Fruit fly (Drosophila melanogaster) whole organism, embryonic: ENCODE results near the gene CG9286.
A peak's percentile ranks its signal among the peaks of the same experiment; 100 is the strongest.

Source experiments
- Atf-2 ChIP-seq: fragments of 200-800 bp; sonication (Bioruptor generic); optimal IDR thresholded peaks from 2 replicates; lab custom pipeline; 2016; ENCODE audit warnings: missing biosample characterization, missing genetic modification characterization
- Bgb ChIP-seq: fragments of 200-800 bp; sonication (Bioruptor generic); IDR thresholded peaks from 2 replicates; pipeline ENCODE4 v1.3.6; 2022; ENCODE audit warnings: missing biosample characterization, missing genetic modification characterization; ENCODE audit not compliant: partially characterized antibody
- Blimp-1 ChIP-seq: fragments of 200-800 bp; sonication (Bioruptor generic); optimal IDR thresholded peaks from 3 replicates; lab custom pipeline; 2018; ENCODE audit warnings: missing biosample characterization, missing genetic modification characterization, mild to moderate bottlenecking, moderate library complexity, missing genetic modification reagents
- CG10267 ChIP-seq: fragments of 200-800 bp; sonication (Bioruptor generic); optimal IDR thresholded peaks from 2 replicates; lab custom pipeline; 2018; ENCODE audit warnings: missing biosample characterization, mild to moderate bottlenecking, missing genetic modification characterization, moderate library complexity
- CG10366 ChIP-seq: fragments of 200-800 bp; sonication (Bioruptor generic); IDR thresholded peaks from 2 replicates; pipeline ENCODE4 v1.3.6; 2022; ENCODE audit warnings: missing biosample characterization, missing genetic modification characterization
- CG10979 ChIP-seq: fragments of 200-800 bp; sonication (Bioruptor generic); optimal IDR thresholded peaks from 2 replicates; lab custom pipeline; 2018; ENCODE audit warnings: missing biosample characterization, mild to moderate bottlenecking, missing genetic modification characterization, moderate library complexity
- CG13424 ChIP-seq: fragments of 200-800 bp; sonication (Bioruptor generic); optimal IDR thresholded peaks from 2 replicates; lab custom pipeline; 2019; ENCODE audit warnings: missing biosample characterization, mild to moderate bottlenecking, missing genetic modification characterization, moderate library complexity
- CG14014 ChIP-seq: fragments of 200-800 bp; sonication (Bioruptor generic); IDR thresholded peaks from 2 replicates; pipeline ENCODE4 v1.3.6; 2022; ENCODE audit warnings: missing biosample characterization, missing genetic modification characterization
- CG14710 ChIP-seq: fragments of 200-800 bp; sonication (Bioruptor generic); optimal IDR thresholded peaks from 3 replicates; lab custom pipeline; 2019; ENCODE audit warnings: missing biosample characterization, mild to moderate bottlenecking, missing genetic modification characterization, moderate library complexity
- CG1529 ChIP-seq: fragments of 200-800 bp; sonication (Bioruptor generic); optimal IDR thresholded peaks from 3 replicates; lab custom pipeline; 2018; ENCODE audit warnings: missing biosample characterization, missing genetic modification characterization
- CG15601 ChIP-seq: fragments of 200-800 bp; sonication (Bioruptor generic); optimal IDR thresholded peaks from 3 replicates; lab custom pipeline; 2019; ENCODE audit warnings: missing biosample characterization, mild to moderate bottlenecking, missing genetic modification characterization, moderate library complexity
- CG16863 ChIP-seq: fragments of 200-800 bp; sonication (Bioruptor generic); optimal IDR thresholded peaks from 3 replicates; lab custom pipeline; 2016; ENCODE audit warnings: missing biosample characterization, missing genetic modification characterization
- CG17328 ChIP-seq: fragments of 200-800 bp; sonication (Bioruptor generic); IDR thresholded peaks from 2 replicates; pipeline ENCODE4 v1.3.6; 2022; ENCODE audit warnings: missing biosample characterization, missing genetic modification characterization
- CG17361 ChIP-seq: fragments of 200-800 bp; sonication (Bioruptor generic); IDR thresholded peaks from 3 replicates; pipeline ENCODE4 v1.3.6; 2022; ENCODE audit warnings: missing biosample characterization, missing genetic modification characterization
- CG17802 ChIP-seq: fragments of 200-800 bp; sonication (Bioruptor generic); optimal IDR thresholded peaks from 2 replicates; lab custom pipeline; 2018; ENCODE audit warnings: missing biosample characterization, mild to moderate bottlenecking, missing genetic modification characterization, moderate library complexity
- CG17829 ChIP-seq: fragments of 200-800 bp; optimal IDR thresholded peaks from 2 replicates; lab custom pipeline; 2019; ENCODE audit warnings: missing biosample characterization, mild to moderate bottlenecking, missing genetic modification characterization, moderate library complexity
- CG2678 ChIP-seq: fragments of 200-800 bp; sonication (Bioruptor generic); optimal IDR thresholded peaks from 3 replicates; lab custom pipeline; 2019; ENCODE audit warnings: missing biosample characterization, mild to moderate bottlenecking, missing genetic modification characterization, moderate library complexity
- CG4424 ChIP-seq: fragments of 200-800 bp; sonication (Bioruptor generic); optimal IDR thresholded peaks from 3 replicates; lab custom pipeline; 2016; ENCODE audit warnings: missing biosample characterization, missing genetic modification characterization
- CG4820 ChIP-seq: fragments of 200-800 bp; sonication (Bioruptor generic); optimal IDR thresholded peaks from 3 replicates; lab custom pipeline; 2016; ENCODE audit warnings: missing biosample characterization, missing genetic modification characterization
- CG7556 ChIP-seq: fragments of 200-800 bp; sonication (Bioruptor generic); optimal IDR thresholded peaks from 2 replicates; lab custom pipeline; 2017; ENCODE audit warnings: missing biosample characterization, mild to moderate bottlenecking, missing genetic modification characterization
- CG7839 ChIP-seq: fragments of 200-800 bp; sonication (Bioruptor generic); optimal IDR thresholded peaks from 3 replicates; lab custom pipeline; 2018; ENCODE audit warnings: missing biosample characterization, mild to moderate bottlenecking, missing genetic modification characterization, moderate library complexity
- CG8388 ChIP-seq: fragments of 200-800 bp; sonication (Bioruptor generic); optimal IDR thresholded peaks from 2 replicates; lab custom pipeline; 2019; ENCODE audit warnings: missing biosample characterization, mild to moderate bottlenecking, missing genetic modification characterization, moderate library complexity
- CoRest ChIP-seq: fragments of 200-800 bp; sonication (Bioruptor generic); optimal IDR thresholded peaks from 3 replicates; lab custom pipeline; 2018; ENCODE audit warnings: missing biosample characterization, mild to moderate bottlenecking, missing genetic modification characterization, moderate library complexity
- D ChIP-seq, 2 experiments: fragments of 200-800 bp in 1 of 2; fragments of >200 bp in 1 of 2; sonication (Bioruptor generic) in 1 of 2; optimal IDR thresholded peaks; 2 replicates in 1 of 2; 3 replicates in 1 of 2; lab custom pipeline; 2017; ENCODE audit warnings: mild to moderate bottlenecking in 1 of 2, missing biosample characterization in 1 of 2, missing genetic modification characterization in 1 of 2, missing genetic modification reagents in 1 of 2
- D19A ChIP-seq: fragments of 200-800 bp; optimal IDR thresholded peaks from 3 replicates; lab custom pipeline; 2019; ENCODE audit warnings: missing biosample characterization, mild to moderate bottlenecking, missing genetic modification characterization, moderate library complexity
- Ets65A ChIP-seq: fragments of 200-800 bp; sonication (Bioruptor generic); peaks from one replicate; lab custom pipeline; 2016; ENCODE audit warnings: missing biosample characterization, missing genetic modification characterization
- Mes4 ChIP-seq: fragments of 200-800 bp; sonication (Bioruptor generic); optimal IDR thresholded peaks from 2 replicates; lab custom pipeline; 2016; ENCODE audit warnings: missing biosample characterization, missing genetic modification characterization
- Oli ChIP-seq: fragments of 200-800 bp; sonication (Bioruptor generic); optimal IDR thresholded peaks from 2 replicates; lab custom pipeline; 2018; ENCODE audit warnings: missing biosample characterization, mild to moderate bottlenecking, missing genetic modification characterization, moderate library complexity
- PHDP ChIP-seq: fragments of 200-800 bp; sonication (Bioruptor generic); optimal IDR thresholded peaks from 3 replicates; lab custom pipeline; 2018; ENCODE audit warnings: missing biosample characterization, mild to moderate bottlenecking, missing genetic modification characterization, moderate library complexity
- Sox100B ChIP-seq: fragments of 200-800 bp; sonication (Bioruptor generic); optimal IDR thresholded peaks from 3 replicates; lab custom pipeline; 2018; ENCODE audit warnings: missing biosample characterization, mild to moderate bottlenecking, missing genetic modification characterization
- Ssrp ChIP-seq: fragments of 200-800 bp; sonication (Bioruptor generic); optimal IDR thresholded peaks from 2 replicates; lab custom pipeline; 2018; ENCODE audit warnings: missing biosample characterization, mild to moderate bottlenecking, missing genetic modification characterization, moderate library complexity
- amos ChIP-seq: fragments of 200-800 bp; sonication (Bioruptor generic); IDR thresholded peaks from 2 replicates; pipeline ENCODE4 v1.3.6; 2022; ENCODE audit warnings: missing biosample characterization, missing genetic modification characterization; ENCODE audit not compliant: partially characterized antibody
- az2 ChIP-seq: fragments of 200-800 bp; sonication (Bioruptor generic); optimal IDR thresholded peaks from 3 replicates; lab custom pipeline; 2016; ENCODE audit warnings: missing biosample characterization, missing genetic modification characterization
- chn ChIP-seq: fragments of 200-800 bp; sonication (Bioruptor generic); optimal IDR thresholded peaks from 2 replicates; lab custom pipeline; 2016; ENCODE audit warnings: missing biosample characterization, missing genetic modification characterization
- ci ChIP-seq: fragments of 200-800 bp; sonication (Bioruptor generic); IDR thresholded peaks from 3 replicates; pipeline ENCODE4 v1.3.6; 2022; ENCODE audit warnings: missing biosample characterization, missing genetic modification characterization
- crol ChIP-seq: fragments of 200-800 bp; sonication (Bioruptor generic); IDR thresholded peaks from 2 replicates; pipeline ENCODE4 v1.3.6; 2022; ENCODE audit warnings: missing biosample characterization, missing genetic modification characterization
- cwo ChIP-seq: fragments of 200-800 bp; sonication (Bioruptor generic); optimal IDR thresholded peaks from 3 replicates; lab custom pipeline; 2017; ENCODE audit warnings: missing biosample characterization, missing genetic modification characterization, mild to moderate bottlenecking, moderate library complexity, missing genetic modification reagents
- da ChIP-seq: fragments of 200-800 bp; sonication (Bioruptor generic); optimal IDR thresholded peaks from 2 replicates; lab custom pipeline; 2016; ENCODE audit warnings: missing biosample characterization, missing genetic modification characterization
- eve ChIP-seq, 2 experiments: fragments of >200 bp; optimal IDR thresholded peaks; 2 replicates each; lab custom pipeline; 2017; ENCODE audit warnings: missing biosample characterization in 2 of 2, missing genetic modification characterization in 2 of 2
- fd96Cb ChIP-seq: fragments of 200-800 bp; sonication (Bioruptor generic); optimal IDR thresholded peaks from 2 replicates; lab custom pipeline; 2018; ENCODE audit warnings: missing biosample characterization, mild to moderate bottlenecking, missing genetic modification characterization, moderate library complexity
- gem ChIP-seq: fragments of 200-800 bp; sonication (Bioruptor generic); optimal IDR thresholded peaks from 2 replicates; lab custom pipeline; 2019; ENCODE audit warnings: missing biosample characterization, mild to moderate bottlenecking, missing genetic modification characterization, moderate library complexity
- gsb-n ChIP-seq: fragments of 200-800 bp; sonication (Bioruptor generic); optimal IDR thresholded peaks from 3 replicates; lab custom pipeline; 2018; ENCODE audit warnings: missing biosample characterization, mild to moderate bottlenecking, missing genetic modification characterization
- jing ChIP-seq: fragments of 200-800 bp; sonication (Bioruptor generic); optimal IDR thresholded peaks from 2 replicates; lab custom pipeline; 2018; ENCODE audit warnings: missing biosample characterization, mild to moderate bottlenecking, missing genetic modification characterization
- klu ChIP-seq: fragments of 200-800 bp; sonication (Bioruptor generic); IDR thresholded peaks from 2 replicates; pipeline ENCODE4 v1.3.6; 2022; ENCODE audit warnings: missing biosample characterization, missing genetic modification characterization
- nerfin-1 ChIP-seq: fragments of 200-800 bp; sonication (Bioruptor generic); optimal IDR thresholded peaks from 3 replicates; lab custom pipeline; 2019; ENCODE audit warnings: missing biosample characterization, mild to moderate bottlenecking, missing genetic modification characterization, moderate library complexity
- onecut ChIP-seq: fragments of 200-800 bp; sonication (Bioruptor generic); IDR thresholded peaks from 2 replicates; pipeline ENCODE4 v1.3.6; 2022; ENCODE audit warnings: missing biosample characterization, missing genetic modification characterization
- prd ChIP-seq, 3 experiments: fragments of >200 bp in 2 of 3; fragments of 200-800 bp in 1 of 3; sonication (Bioruptor generic) in 1 of 3; optimal IDR thresholded peaks in 2 of 3; IDR thresholded peaks in 1 of 3; 2 replicates in 2 of 3; 3 replicates in 1 of 3; pipeline versions ENCODE4 v1.3.6 to Lab custom; 2017 to 2022; ENCODE audit warnings: missing biosample characterization in 1 of 3, missing genetic modification characterization in 1 of 3
- tgo ChIP-seq: fragments of 200-800 bp; sonication (Bioruptor generic); IDR thresholded peaks from 3 replicates; pipeline ENCODE4 v1.3.6; 2022; ENCODE audit warnings: missing biosample characterization, missing genetic modification characterization
- trem ChIP-seq: fragments of 200-800 bp; optimal IDR thresholded peaks from 3 replicates; lab custom pipeline; 2019; ENCODE audit warnings: missing biosample characterization, mild to moderate bottlenecking, missing genetic modification characterization, moderate library complexity

Gene CG9286

DNA sequence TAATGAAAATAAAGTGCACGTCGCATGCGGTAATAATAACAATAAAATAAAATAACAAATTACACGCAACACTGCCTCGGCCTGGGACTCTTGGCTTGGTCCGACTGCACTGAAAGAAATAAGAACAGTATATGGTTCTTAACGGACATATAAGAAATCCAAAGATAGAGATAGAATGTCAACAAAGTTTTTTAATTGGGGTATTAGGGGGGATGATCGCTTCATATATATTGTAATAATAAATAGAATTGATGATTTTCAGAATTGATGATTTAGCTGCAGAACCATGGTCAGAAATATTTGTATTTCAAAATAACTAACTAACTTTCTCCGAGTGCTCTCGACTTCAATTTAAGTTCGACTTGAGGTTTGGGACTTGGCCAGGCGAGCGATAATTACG, 15.3 kb downstream of the CG9286 start (continued):
- no peak for TF ChIP-seq onecut (GFP tag; lab: Robert Waterston, UW)
- no peak for TF ChIP-seq Mes4
- peak; percentile 67 for TF ChIP-seq CG15601 (tag; lab: Kevin White, UChicago)
- peak; percentile 76 for TF ChIP-seq CG10979 (tag; lab: Kevin White, UChicago)
- peak; percentile 59 for TF ChIP-seq Ssrp (tag; lab: Kevin White, UChicago)
- peak; percentile 59 for TF ChIP-seq Blimp-1 (GFP tag; lab: Kevin White, UChicago)
- TF ChIP-seq Sox100B (GFP tag; lab: Kevin White, UChicago): peak; percentile 33
- peak; percentile 49 for TF ChIP-seq D19A (tag; lab: Kevin White, UChicago)
- no peak for TF ChIP-seq tgo (GFP tag; lab: Robert Waterston, UW)
- TF ChIP-seq Atf-2: no peak
- peak; percentile 30 for TF ChIP-seq Oli (tag; lab: Kevin White, UChicago)
- peak; percentile 54 for TF ChIP-seq CG2678 (tag; lab: Kevin White, UChicago)
- TF ChIP-seq CG16863 (GFP tag; lab: Kevin White, UChicago): no peak
- TF ChIP-seq jing (GFP tag; lab: Kevin White, UChicago): peak; percentile 8
- TF ChIP-seq gsb-n (tag; lab: Kevin White, UChicago): peak; percentile 29
- TF ChIP-seq klu (GFP tag; lab: Robert Waterston, UW): no peak
- no peak for TF ChIP-seq CG1529 (GFP tag; lab: Kevin White, UChicago)
- peak; percentile 60 for TF ChIP-seq CG14710 (tag; lab: Kevin White, UChicago)
- peak; percentile 2 for TF ChIP-seq CG17802 (tag; lab: Kevin White, UChicago)
- TF ChIP-seq CG14014 (GFP tag; lab: Robert Waterston, UW): no peak
- TF ChIP-seq CG10267 (tag; lab: Kevin White, UChicago): peak; percentile 39
- peak; percentile 28 for TF ChIP-seq CoRest
- TF ChIP-seq trem (tag; lab: Kevin White, UChicago): peak; percentile 38
- peak; percentile 66 for TF ChIP-seq CG17829 (tag; lab: Kevin White, UChicago)
- no peak for TF ChIP-seq cwo (GFP tag; lab: Kevin White, UChicago)
- peak; percentile 12 for TF ChIP-seq CG7556 (GFP tag; lab: Kevin White, UChicago)
- TF ChIP-seq crol (GFP tag; lab: Robert Waterston, UW): no peak
- peak; percentile 24; the same call in 1 of the 2 replicates for TF ChIP-seq CG17328 (GFP tag; lab: Robert Waterston, UW)
- TF ChIP-seq PHDP (tag; lab: Kevin White, UChicago): peak; percentile 39
- TF ChIP-seq nerfin-1 (tag; lab: Kevin White, UChicago): peak; percentile 30
- TF ChIP-seq chn: no peak
- peak; percentile 2 for TF ChIP-seq CG4820 (GFP tag; lab: Kevin White, UChicago)
- no peak for TF ChIP-seq da
- TF ChIP-seq prd (optimal IDR thresholded peaks at IDR 0.05; lab: Kevin White, UChicago): no peak
- TF ChIP-seq prd (GFP tag; IDR thresholded peaks at IDR 0.05; lab: Robert Waterston, UW): peak; percentile 31; the same call in 1 of the 3 replicates
- peak; percentile 38 for TF ChIP-seq fd96Cb (tag; lab: Kevin White, UChicago)
- TF ChIP-seq eve (GFP tag; optimal IDR thresholded peaks at IDR 0.05; lab: Kevin White, UChicago): peak in 1 of 2 experiments; percentile 57
- TF ChIP-seq amos: no peak
- TF ChIP-seq ci (GFP tag; lab: Robert Waterston, UW): 0 out of 3 replicates have a peak, but pooled peaks have one; percentile 9
- no peak for TF ChIP-seq Ets65A (GFP tag; lab: Kevin White, UChicago)
- TF ChIP-seq CG8388: peak; percentile 47
- peak; percentile 57 for TF ChIP-seq CG17361 (GFP tag; lab: Robert Waterston, UW)
- peak; percentile 13 for TF ChIP-seq CG13424 (tag; lab: Kevin White, UChicago)
- TF ChIP-seq CG10366 (GFP tag; lab: Robert Waterston, UW): no peak
- no peak for TF ChIP-seq Bgb
- TF ChIP-seq az2 (GFP tag; lab: Kevin White, UChicago): peak; percentile 21
- peak; percentile 11 for TF ChIP-seq CG4424
- peak; percentile 30 for TF ChIP-seq CG7839 (tag; lab: Kevin White, UChicago)
- TF ChIP-seq gem (tag; lab: Kevin White, UChicago): peak; percentile 69
- no peak for TF ChIP-seq D (optimal IDR thresholded peaks at IDR 0.05; lab: Kevin White, UChicago)
- TF ChIP-seq D (GFP tag; optimal IDR thresholded peaks at IDR 0.05; lab: Kevin White, UChicago): peak; percentile 48
